Worm (Caenorhabditis elegans): ENCODE measurements around the gene Y62E10A.19.
"Not testable (repeated sequence)": the region's sequence is repeated elsewhere in the genome, so short reads cannot be mapped to it uniquely, and the experiment has no call there.

DNA sequence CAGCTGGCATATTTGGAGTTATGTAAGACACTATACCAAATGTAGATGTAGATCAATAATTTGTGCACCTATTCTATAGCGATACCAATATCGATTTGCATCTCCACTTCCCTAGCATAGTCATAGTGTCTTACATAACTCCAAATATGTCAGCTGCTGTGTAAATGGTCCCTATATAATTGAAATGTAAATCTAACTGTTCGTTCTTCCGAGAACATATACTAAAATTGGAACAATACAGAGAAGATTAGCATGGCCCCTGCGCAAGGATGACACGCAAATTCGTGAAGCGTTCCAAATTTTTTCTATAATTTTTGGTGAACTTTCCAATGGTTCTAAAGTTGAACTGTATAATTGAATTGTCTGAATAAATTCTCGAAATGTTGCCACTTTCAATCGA is 35.4 kb upstream of the Y62E10A.19 start:
- not testable (repeated sequence) for TF ChIP-seq hmbx-1 (tag; optimal IDR thresholded peaks at IDR 0.05); ama-1 (optimal IDR thresholded peaks at IDR 0.05); tra-4 (tag; optimal IDR thresholded peaks at IDR 0.05); aly-1 (tag; optimal IDR thresholded peaks at IDR 0.05); F13C5.2 (tag; optimal IDR thresholded peaks at IDR 0.05); ets-7 (tag; optimal IDR thresholded peaks at IDR 0.05); tbx-11 (GFP tag; IDR thresholded peaks at IDR 0.05); flt-1 (GFP tag; IDR thresholded peaks at IDR 0.05); sea-1 (GFP tag; conservative IDR thresholded peaks at IDR 0.05); ceh-36 (tag; optimal IDR thresholded peaks at IDR 0.05); scrt-1 (GFP tag; IDR thresholded peaks at IDR 0.05); hnd-1 (tag; optimal IDR thresholded peaks at IDR 0.05); ceh-13 (GFP tag; optimal IDR thresholded peaks at IDR 0.05)

All from whole organism, early embryonic.